Fruit fly (Drosophila melanogaster) whole organism, embryonic: ENCODE measurements around the gene Prtl99C.

Source experiments
- BtbVII ChIP-seq: fragments of 200-800 bp; sonication (Bioruptor generic); optimal IDR thresholded peaks from 3 replicates; lab custom pipeline; 2017; ENCODE audit warnings: missing biosample characterization, mild to moderate bottlenecking, missing genetic modification characterization
- C15 ChIP-seq: fragments of 200-800 bp; sonication (Bioruptor generic); IDR thresholded peaks from 3 replicates; pipeline ENCODE4 v1.3.6; 2022; ENCODE audit warnings: missing biosample characterization, missing genetic modification characterization
- CG13296 ChIP-seq: fragments of 200-800 bp; sonication (Bioruptor generic); optimal IDR thresholded peaks from 3 replicates; lab custom pipeline; 2018; ENCODE audit warnings: missing biosample characterization, mild to moderate bottlenecking, missing genetic modification characterization
- CG1603 ChIP-seq: fragments of 200-800 bp; sonication (Bioruptor generic); optimal IDR thresholded peaks from 2 replicates; lab custom pipeline; 2019; ENCODE audit warnings: missing biosample characterization, mild to moderate bottlenecking, missing genetic modification characterization, moderate library complexity
- CG17568 ChIP-seq: fragments of 200-800 bp; sonication (Bioruptor generic); optimal IDR thresholded peaks from 2 replicates; lab custom pipeline; 2018; ENCODE audit warnings: missing biosample characterization, mild to moderate bottlenecking, missing genetic modification characterization, moderate library complexity
- CG17829 ChIP-seq: fragments of 200-800 bp; optimal IDR thresholded peaks from 2 replicates; lab custom pipeline; 2019; ENCODE audit warnings: missing biosample characterization, mild to moderate bottlenecking, missing genetic modification characterization, moderate library complexity
- CG17912 ChIP-seq: fragments of 200-800 bp; sonication (Bioruptor generic); optimal IDR thresholded peaks from 2 replicates; lab custom pipeline; 2018; ENCODE audit warnings: missing biosample characterization, mild to moderate bottlenecking, missing genetic modification characterization
- CG18476 ChIP-seq: fragments of 200-800 bp; sonication (Bioruptor generic); optimal IDR thresholded peaks from 2 replicates; lab custom pipeline; 2016; ENCODE audit warnings: missing biosample characterization, mild to moderate bottlenecking, missing genetic modification characterization
- CG32532 ChIP-seq: fragments of 200-800 bp; sonication (Bioruptor generic); IDR thresholded peaks from 2 replicates; pipeline ENCODE4 v1.3.6; 2022; ENCODE audit warnings: missing biosample characterization, missing genetic modification characterization
- CG3407 ChIP-seq: fragments of 200-800 bp; sonication (Bioruptor generic); optimal IDR thresholded peaks from 2 replicates; lab custom pipeline; 2018; ENCODE audit warnings: missing biosample characterization, mild to moderate bottlenecking, missing genetic modification characterization
- CG4617 ChIP-seq: fragments of 200-800 bp; sonication (Bioruptor generic); optimal IDR thresholded peaks from 3 replicates; lab custom pipeline; 2016; ENCODE audit warnings: missing biosample characterization, missing genetic modification characterization, borderline replicate concordance
- CG6654 ChIP-seq: fragments of 200-800 bp; sonication (Bioruptor generic); optimal IDR thresholded peaks from 2 replicates; lab custom pipeline; 2017; ENCODE audit warnings: missing biosample characterization, mild to moderate bottlenecking, missing genetic modification characterization
- CG7556 ChIP-seq: fragments of 200-800 bp; sonication (Bioruptor generic); optimal IDR thresholded peaks from 2 replicates; lab custom pipeline; 2017; ENCODE audit warnings: missing biosample characterization, mild to moderate bottlenecking, missing genetic modification characterization
- CG8765 ChIP-seq: fragments of 200-800 bp; sonication (Bioruptor generic); IDR thresholded peaks from 2 replicates; pipeline ENCODE4 v1.3.6; 2022; ENCODE audit warnings: missing biosample characterization, missing genetic modification characterization
- CG9797 ChIP-seq: fragments of 200-800 bp; sonication (Bioruptor generic); optimal IDR thresholded peaks from 3 replicates; lab custom pipeline; 2018; ENCODE audit warnings: missing biosample characterization, mild to moderate bottlenecking, missing genetic modification characterization
- Dbx ChIP-seq: fragments of 200-800 bp; sonication (Bioruptor generic); IDR thresholded peaks from 3 replicates; pipeline ENCODE4 v1.3.6; 2022; ENCODE audit warnings: missing biosample characterization, missing genetic modification characterization
- Dip2 ChIP-seq: fragments of 200-800 bp; sonication (Bioruptor generic); IDR thresholded peaks from 2 replicates; pipeline ENCODE4 v1.3.6; 2022; ENCODE audit warnings: missing biosample characterization, missing genetic modification characterization
- Dll ChIP-seq: fragments of 200-800 bp; sonication (Bioruptor generic); IDR thresholded peaks from 4 replicates; pipeline ENCODE4 v1.3.6; 2022; ENCODE audit warnings: missing biosample characterization, missing genetic modification characterization; ENCODE audit not compliant: partially characterized antibody
- E2f2 ChIP-seq: fragments of 200-800 bp; sonication (Bioruptor generic); IDR thresholded peaks from 2 replicates; pipeline ENCODE4 v1.3.6; 2022; ENCODE audit warnings: missing biosample characterization, missing genetic modification characterization
- Ets97D ChIP-seq: fragments of 200-800 bp; sonication (Bioruptor generic); optimal IDR thresholded peaks from 3 replicates; lab custom pipeline; 2016; ENCODE audit warnings: missing biosample characterization, missing genetic modification characterization
- H2.0 ChIP-seq: fragments of 200-800 bp; sonication (Bioruptor generic); IDR thresholded peaks from 2 replicates; pipeline ENCODE4 v1.3.6; 2022; ENCODE audit warnings: missing biosample characterization, missing genetic modification characterization
- Hr3 ChIP-seq: fragments of 200-800 bp; sonication (Bioruptor generic); optimal IDR thresholded peaks from 3 replicates; lab custom pipeline; 2016; ENCODE audit warnings: missing biosample characterization, missing genetic modification characterization
- MESR4 ChIP-seq: fragments of 200-800 bp; sonication (Bioruptor generic); optimal IDR thresholded peaks from 2 replicates; lab custom pipeline; 2018; ENCODE audit warnings: missing biosample characterization, mild to moderate bottlenecking, missing genetic modification characterization, moderate library complexity
- Nf-YA ChIP-seq: fragments of 200-800 bp; sonication (Bioruptor generic); IDR thresholded peaks from 2 replicates; pipeline ENCODE4 v1.3.6; 2022; ENCODE audit warnings: missing biosample characterization, missing genetic modification characterization
- Sox100B ChIP-seq: fragments of 200-800 bp; sonication (Bioruptor generic); optimal IDR thresholded peaks from 3 replicates; lab custom pipeline; 2018; ENCODE audit warnings: missing biosample characterization, mild to moderate bottlenecking, missing genetic modification characterization
- Ssrp ChIP-seq: fragments of 200-800 bp; sonication (Bioruptor generic); optimal IDR thresholded peaks from 2 replicates; lab custom pipeline; 2018; ENCODE audit warnings: missing biosample characterization, mild to moderate bottlenecking, missing genetic modification characterization, moderate library complexity
- Taf1 ChIP-seq: fragments of 200-800 bp; sonication (Bioruptor generic); IDR thresholded peaks from 2 replicates; pipeline ENCODE4 v1.3.6; 2022; ENCODE audit warnings: missing biosample characterization, missing genetic modification characterization
- ac ChIP-seq: fragments of 200-800 bp; sonication (Bioruptor generic); optimal IDR thresholded peaks from 3 replicates; lab custom pipeline; 2017; ENCODE audit warnings: missing biosample characterization, mild to moderate bottlenecking, missing genetic modification characterization
- ara ChIP-seq: fragments of 200-800 bp; sonication (Bioruptor generic); IDR thresholded peaks from 2 replicates; pipeline ENCODE4 v1.3.6; 2022; ENCODE audit warnings: missing biosample characterization, missing genetic modification characterization
- ato ChIP-seq: fragments of 200-800 bp; sonication (Bioruptor generic); IDR thresholded peaks from 2 replicates; pipeline ENCODE4 v1.3.6; 2022; ENCODE audit warnings: missing biosample characterization, missing genetic modification characterization; ENCODE audit not compliant: partially characterized antibody
- bbx ChIP-seq: fragments of 200-800 bp; sonication (Bioruptor generic); IDR thresholded peaks from 2 replicates; pipeline ENCODE4 v1.3.6; 2022; ENCODE audit warnings: missing biosample characterization, missing genetic modification characterization; ENCODE audit not compliant: partially characterized antibody
- bowl ChIP-seq: fragments of 200-800 bp; sonication (Bioruptor generic); IDR thresholded peaks from 2 replicates; pipeline ENCODE4 v1.3.6; 2022; ENCODE audit warnings: missing biosample characterization, missing genetic modification characterization
- caup ChIP-seq: fragments of 200-800 bp; sonication (Bioruptor generic); optimal IDR thresholded peaks from 3 replicates; lab custom pipeline; 2017; ENCODE audit warnings: missing biosample characterization, mild to moderate bottlenecking, missing genetic modification characterization, moderate library complexity; ENCODE audit not compliant: severe bottlenecking
- chinmo ChIP-seq: fragments of 200-800 bp; sonication (Bioruptor generic); IDR thresholded peaks from 4 replicates; pipeline ENCODE4 v1.3.6; 2022; ENCODE audit warnings: missing biosample characterization, missing genetic modification characterization; ENCODE audit not compliant: partially characterized antibody
- corto ChIP-seq: fragments of 200-800 bp; sonication (Bioruptor generic); optimal IDR thresholded peaks from 2 replicates; lab custom pipeline; 2016; ENCODE audit warnings: missing biosample characterization, mild to moderate bottlenecking, missing genetic modification characterization, moderate library complexity
- gsb ChIP-seq: fragments of 200-800 bp; sonication (Bioruptor generic); IDR thresholded peaks from 2 replicates; pipeline ENCODE4 v1.3.6; 2022; ENCODE audit warnings: missing biosample characterization, missing genetic modification characterization
- h ChIP-seq: fragments of >200 bp; optimal IDR thresholded peaks from 2 replicates; lab custom pipeline; 2017
- hkb ChIP-seq, 2 experiments: fragments of 200-800 bp in 1 of 2; fragments of >200 bp in 1 of 2; sonication (Bioruptor generic) in 1 of 2; IDR thresholded peaks in 1 of 2; optimal IDR thresholded peaks in 1 of 2; 2 replicates each; pipeline versions ENCODE4 v1.3.6 to Lab custom; 2017 to 2022; ENCODE audit warnings: missing biosample characterization in 1 of 2, missing genetic modification characterization in 1 of 2
- insv ChIP-seq, 2 experiments: fragments of 200-800 bp; sonication (Bioruptor generic); optimal IDR thresholded peaks; 3 replicates each; lab custom pipeline; 2016 to 2018; ENCODE audit warnings: missing biosample characterization in 2 of 2, missing genetic modification characterization in 2 of 2
- jigr1 ChIP-seq: fragments of 200-800 bp; sonication (Bioruptor generic); IDR thresholded peaks from 3 replicates; pipeline ENCODE4 v1.3.6; 2022; ENCODE audit warnings: missing biosample characterization, missing genetic modification characterization
- ken ChIP-seq: fragments of 200-800 bp; sonication (Bioruptor generic); IDR thresholded peaks from 3 replicates; pipeline ENCODE4 v1.3.6; 2022; ENCODE audit warnings: missing biosample characterization, missing genetic modification characterization
- maf-S ChIP-seq: fragments of 200-800 bp; sonication (Bioruptor generic); optimal IDR thresholded peaks from 2 replicates; lab custom pipeline; 2016; ENCODE audit warnings: missing biosample characterization, missing genetic modification characterization
- pho ChIP-seq: fragments of 200-800 bp; sonication (Bioruptor generic); optimal IDR thresholded peaks from 2 replicates; lab custom pipeline; 2016; ENCODE audit warnings: missing biosample characterization, missing genetic modification characterization
- phol ChIP-seq: fragments of 200-800 bp; sonication (Bioruptor generic); optimal IDR thresholded peaks from 3 replicates; lab custom pipeline; 2018; ENCODE audit warnings: missing biosample characterization, mild to moderate bottlenecking, missing genetic modification characterization, moderate library complexity
- sob ChIP-seq: fragments of 200-800 bp; sonication (Bioruptor generic); IDR thresholded peaks from 2 replicates; pipeline ENCODE4 v1.3.6; 2022; ENCODE audit warnings: missing biosample characterization, missing genetic modification characterization
- tup ChIP-seq: fragments of 200-800 bp; sonication (Bioruptor generic); optimal IDR thresholded peaks from 2 replicates; lab custom pipeline; 2016; ENCODE audit warnings: missing biosample characterization, mild to moderate bottlenecking, missing genetic modification characterization, moderate library complexity
- vfl ChIP-seq: fragments of 200-800 bp; sonication (Bioruptor generic); optimal IDR thresholded peaks from 2 replicates; lab custom pipeline; 2016; ENCODE audit warnings: missing biosample characterization, missing genetic modification characterization
- vnd ChIP-seq: fragments of 200-800 bp; sonication (Bioruptor generic); IDR thresholded peaks from 3 replicates; pipeline ENCODE4 v1.3.6; 2022; ENCODE audit warnings: missing biosample characterization, missing genetic modification characterization; ENCODE audit not compliant: partially characterized antibody
- zf30C ChIP-seq: fragments of 200-800 bp; sonication (Bioruptor generic); optimal IDR thresholded peaks from 3 replicates; lab custom pipeline; 2018; ENCODE audit warnings: missing biosample characterization, mild to moderate bottlenecking, missing genetic modification characterization

The Prtl99C gene

dm6 chr3R:29798966-29799680 is 36.6 kb upstream of the Prtl99C start, which contains the start of the genes Rnb and Drice (continued):
- TF ChIP-seq CG7556 (GFP tag; lab: Kevin White, UChicago), result no peak
- TF ChIP-seq C15 (GFP tag; lab: Robert Waterston, UW), result no peak
- no peak for TF ChIP-seq tup (GFP tag; lab: Kevin White, UChicago)
- no peak for TF ChIP-seq corto (GFP tag; lab: Kevin White, UChicago)
- TF ChIP-seq MESR4 (GFP tag; lab: Kevin White, UChicago), result peak; percentile 90
- no peak for TF ChIP-seq ato
- peak; percentile 62 for TF ChIP-seq hkb (optimal IDR thresholded peaks at IDR 0.05; lab: Kevin White, UChicago)
- TF ChIP-seq hkb (GFP tag; IDR thresholded peaks at IDR 0.05; lab: Robert Waterston, UW), result peak; percentile 61
- TF ChIP-seq pho, result peak; percentile 23
- no peak for TF ChIP-seq CG13296 (GFP tag; lab: Kevin White, UChicago)
- no peak for TF ChIP-seq BtbVII (GFP tag; lab: Kevin White, UChicago)
- TF ChIP-seq vnd (GFP tag; lab: Robert Waterston, UW), result peak; percentile 63
- no peak for TF ChIP-seq CG8765 (GFP tag; lab: Robert Waterston, UW)
- TF ChIP-seq H2.0 (GFP tag; lab: Robert Waterston, UW), result peak; percentile 38; the same call in 1 of the 2 replicates
- no peak for TF ChIP-seq CG1603
- TF ChIP-seq sob (GFP tag; lab: Robert Waterston, UW), result peak; percentile 70
- TF ChIP-seq maf-S (GFP tag; lab: Kevin White, UChicago), result no peak
- no peak for TF ChIP-seq Ets97D (GFP tag; lab: Kevin White, UChicago)
- no peak for TF ChIP-seq CG17568 (GFP tag; lab: Kevin White, UChicago)
- peak; percentile 41 for TF ChIP-seq Hr3 (GFP tag; lab: Kevin White, UChicago)
- TF ChIP-seq ac (GFP tag; lab: Kevin White, UChicago), result no peak
- TF ChIP-seq Taf1 (GFP tag; lab: Robert Waterston, UW), result peak; percentile 24; the same call in 1 of the 2 replicates
- TF ChIP-seq Dip2 (GFP tag; lab: Robert Waterston, UW), result no peak
- TF ChIP-seq bowl (GFP tag; lab: Robert Waterston, UW), result no peak
- TF ChIP-seq CG32532 (GFP tag; lab: Robert Waterston, UW), result no peak
- peak; percentile 99 for TF ChIP-seq CG6654 (GFP tag; lab: Kevin White, UChicago)
- no peak for TF ChIP-seq gsb
- no peak for TF ChIP-seq CG18476 (GFP tag; lab: Kevin White, UChicago)
- TF ChIP-seq jigr1, result no peak
- TF ChIP-seq bbx (GFP tag; lab: Robert Waterston, UW), result peak; percentile 47; the same call in 1 of the 2 replicates
- TF ChIP-seq zf30C (GFP tag; lab: Kevin White, UChicago), result no peak
- peak; percentile 51 for TF ChIP-seq phol (tag; lab: Kevin White, UChicago)
- no peak for TF ChIP-seq Sox100B (GFP tag; lab: Kevin White, UChicago)
- TF ChIP-seq E2f2 (GFP tag; lab: Robert Waterston, UW), result peak; percentile 63
- 0 out of 4 replicates have a peak, but pooled peaks have one; percentile 47 for TF ChIP-seq chinmo (GFP tag; lab: Robert Waterston, UW)
- TF ChIP-seq vfl, result no peak
- peak; percentile 18 for TF ChIP-seq Ssrp (tag; lab: Kevin White, UChicago)
- TF ChIP-seq ken (GFP tag; lab: Robert Waterston, UW), result no peak
- peak; percentile 86 for TF ChIP-seq Dll (GFP tag; lab: Robert Waterston, UW)
- TF ChIP-seq h (lab: Kevin White, UChicago), result no peak
- peak; percentile 31; the same call in 1 of the 3 replicates for TF ChIP-seq Dbx (GFP tag; lab: Robert Waterston, UW)
- peak; percentile 10 for TF ChIP-seq CG4617 (GFP tag; lab: Kevin White, UChicago)
- TF ChIP-seq caup (GFP tag; lab: Kevin White, UChicago), result peak; percentile 17
- TF ChIP-seq CG17912 (GFP tag; lab: Kevin White, UChicago), result peak; percentile 65
- no peak for TF ChIP-seq CG3407 (GFP tag; lab: Kevin White, UChicago)
- peak in 1 of 2 experiments; percentile 10 for TF ChIP-seq insv (GFP tag; optimal IDR thresholded peaks at IDR 0.05; lab: Kevin White, UChicago)
- TF ChIP-seq ara (GFP tag; lab: Robert Waterston, UW), result peak; percentile 15; the same call in 1 of the 2 replicates
- TF ChIP-seq Nf-YA (GFP tag; lab: Robert Waterston, UW), result no peak
- TF ChIP-seq CG9797 (GFP tag; lab: Kevin White, UChicago), result peak; percentile 66
- TF ChIP-seq CG17829 (tag; lab: Kevin White, UChicago), result peak; percentile 68
